Worm (Caenorhabditis elegans) whole organism, young adult: ENCODE data around the gene grsp-3.
A peak's percentile ranks its signal among the peaks of the same experiment; 100 is the strongest.

Source experiments
- B0019.2 ChIP-seq: fragments of 200-800 bp; sonication (Bioruptor generic); conservative IDR thresholded peaks from 2 replicates; pipeline ENCODE4 v1.3.6; 2022; ENCODE audit warnings: missing genetic modification reagents, missing genetic modification characterization, missing compliant biosample characterization
- B0336.3 ChIP-seq: fragments of 200-800 bp; sonication (Bioruptor generic); IDR thresholded peaks from 2 replicates; pipeline ENCODE4 v1.3.6; 2022; ENCODE audit warnings: missing genetic modification characterization, missing compliant biosample characterization
- C06A6.2 ChIP-seq: fragments of 200-800 bp; sonication (Bioruptor generic); conservative IDR thresholded peaks from 2 replicates; pipeline ENCODE4 v1.3.6; 2022; ENCODE audit warnings: missing genetic modification characterization, missing compliant biosample characterization
- F22D6.2 ChIP-seq: sonication (generic microtip); optimal IDR thresholded peaks from 2 replicates; lab custom pipeline; 2016; ENCODE audit warnings: mild to moderate bottlenecking, missing genetic modification characterization, missing compliant biosample characterization
- F23B12.7 ChIP-seq: sonication (generic microtip); optimal IDR thresholded peaks from 2 replicates; lab custom pipeline; 2017; ENCODE audit warnings: missing genetic modification characterization, mild to moderate bottlenecking, missing compliant biosample characterization, antibody characterized with exemption, moderate library complexity; ENCODE audit not compliant: insufficient read depth
- F33H1.4 ChIP-seq: fragments of 200-800 bp; sonication (Bioruptor generic); IDR thresholded peaks from 2 replicates; pipeline ENCODE4 v1.3.6; 2022; ENCODE audit warnings: missing genetic modification reagents, missing genetic modification characterization, missing compliant biosample characterization
- F49E8.2 ChIP-seq: sonication (generic microtip); optimal IDR thresholded peaks from 3 replicates; lab custom pipeline; 2017; ENCODE audit warnings: missing genetic modification characterization, mild to moderate bottlenecking, missing compliant biosample characterization, antibody characterized with exemption, moderate library complexity; ENCODE audit not compliant: insufficient read depth
- F57C9.4 ChIP-seq: sonication (generic microtip); optimal IDR thresholded peaks from 2 replicates; lab custom pipeline; 2017; ENCODE audit warnings: mild to moderate bottlenecking, missing genetic modification characterization, missing compliant biosample characterization
- K12H6.12 ChIP-seq: fragments of 200-800 bp; sonication (Bioruptor generic); optimal IDR thresholded peaks from 2 replicates; lab custom pipeline; 2018; ENCODE audit warnings: mild to moderate bottlenecking, missing genetic modification characterization, missing compliant biosample characterization
- T26A5.8 ChIP-seq: sonication (generic microtip); optimal IDR thresholded peaks from 2 replicates; lab custom pipeline; 2016; ENCODE audit warnings: missing genetic modification characterization, missing compliant biosample characterization
- Y53G8AR.9 ChIP-seq: fragments of 200-800 bp; sonication (Bioruptor generic); conservative IDR thresholded peaks from 2 replicates; pipeline ENCODE4 v1.3.6; 2022; ENCODE audit warnings: missing genetic modification reagents, missing genetic modification characterization, missing compliant biosample characterization
- Y67H2A.10 ChIP-seq: fragments of 200-800 bp; sonication (Bioruptor generic); conservative IDR thresholded peaks from 2 replicates; pipeline ENCODE4 v1.3.6; 2022; ENCODE audit warnings: missing genetic modification reagents, missing genetic modification characterization, missing compliant biosample characterization
- ama-1 ChIP-seq, 3 experiments: fragments of 150-350 bp in 1 of 3; sonication (generic microtip) in 2 of 3; optimal IDR thresholded peaks; 2 replicates each; lab custom pipeline; 2014 to 2018; ENCODE audit warnings: missing biosample characterization in 2 of 3, missing genetic modification characterization in 2 of 3, missing genetic modification reagents in 2 of 3
- atf-7 ChIP-seq: sonication (generic microtip); optimal IDR thresholded peaks from 2 replicates; lab custom pipeline; 2017; ENCODE audit warnings: mild to moderate bottlenecking, missing genetic modification characterization, missing compliant biosample characterization
- athp-1 ChIP-seq: sonication (generic microtip); optimal IDR thresholded peaks from 2 replicates; lab custom pipeline; 2017; ENCODE audit warnings: mild to moderate bottlenecking, missing genetic modification characterization, missing compliant biosample characterization
- attf-3 ChIP-seq: fragments of 200-800 bp; sonication (Bioruptor generic); conservative IDR thresholded peaks from 2 replicates; pipeline ENCODE4 v1.3.6; 2022; ENCODE audit warnings: missing genetic modification reagents, missing genetic modification characterization, missing compliant biosample characterization
- ccch-3 ChIP-seq: fragments of 200-800 bp; sonication (Bioruptor generic); optimal IDR thresholded peaks from 2 replicates; lab custom pipeline; 2018; ENCODE audit warnings: mild to moderate bottlenecking, missing genetic modification characterization, missing compliant biosample characterization
- cebp-1 ChIP-seq, 2 experiments: fragments of 200-800 bp in 1 of 2; sonication (Bioruptor generic) in 1 of 2; sonication (generic microtip) in 1 of 2; IDR thresholded peaks in 1 of 2; optimal IDR thresholded peaks in 1 of 2; 2 replicates each; pipeline versions ENCODE4 v1.3.6 to Lab custom; 2017 to 2022; ENCODE audit warnings: missing compliant biosample characterization in 2 of 2, missing genetic modification characterization in 2 of 2, mild to moderate bottlenecking in 1 of 2, missing genetic modification reagents in 1 of 2, moderate library complexity in 1 of 2
- ceh-100 ChIP-seq: fragments of 200-800 bp; sonication (Bioruptor generic); IDR thresholded peaks from 2 replicates; pipeline ENCODE4 v1.3.6; 2022; ENCODE audit warnings: missing genetic modification reagents, missing genetic modification characterization, missing compliant biosample characterization
- chd-7 ChIP-seq: sonication (generic microtip); optimal IDR thresholded peaks from 2 replicates; lab custom pipeline; 2016; ENCODE audit warnings: mild to moderate bottlenecking, missing genetic modification characterization, moderate library complexity, missing compliant biosample characterization
- dpl-1 ChIP-seq: fragments of 150-350 bp; optimal IDR thresholded peaks from 2 replicates; lab custom pipeline; 2014; ENCODE audit warnings: missing biosample characterization, missing genetic modification reagents, missing genetic modification characterization
- efl-1 ChIP-seq: fragments of 150-350 bp; optimal IDR thresholded peaks from 2 replicates; lab custom pipeline; 2014; ENCODE audit warnings: missing biosample characterization, missing genetic modification reagents, missing genetic modification characterization
- ekl-4 ChIP-seq: fragments of 200-800 bp; sonication (Bioruptor generic); IDR thresholded peaks from 2 replicates; pipeline ENCODE4 v1.3.6; 2022; ENCODE audit warnings: missing genetic modification reagents, missing genetic modification characterization, missing compliant biosample characterization
- ets-4 ChIP-seq: fragments of 200-800 bp; sonication (Bioruptor generic); optimal IDR thresholded peaks from 2 replicates; lab custom pipeline; 2018; ENCODE audit warnings: mild to moderate bottlenecking, missing genetic modification characterization, missing compliant biosample characterization
- gei-17 ChIP-seq: fragments of 200-800 bp; sonication (Bioruptor generic); optimal IDR thresholded peaks from 2 replicates; lab custom pipeline; 2018; ENCODE audit warnings: mild to moderate bottlenecking, missing genetic modification characterization, missing compliant biosample characterization
- him-1 ChIP-seq: sonication (generic microtip); optimal IDR thresholded peaks from 2 replicates; lab custom pipeline; 2016; ENCODE audit warnings: missing genotype, missing genetic modification reagents, missing genetic modification characterization, missing compliant biosample characterization
- hlh-26 ChIP-seq: fragments of 200-800 bp; sonication (Bioruptor generic); conservative IDR thresholded peaks from 2 replicates; pipeline ENCODE4 v1.3.6; 2022; ENCODE audit warnings: missing genetic modification reagents, missing genetic modification characterization, missing compliant biosample characterization
- hrde-1 ChIP-seq: sonication (generic microtip); optimal IDR thresholded peaks from 2 replicates; lab custom pipeline; 2016; ENCODE audit warnings: missing genetic modification characterization, mild to moderate bottlenecking, missing compliant biosample characterization, moderate library complexity, missing genotype, missing genetic modification reagents, borderline replicate concordance
- let-526 ChIP-seq: fragments of 200-800 bp; sonication (Bioruptor generic); IDR thresholded peaks from 2 replicates; pipeline ENCODE4 v1.3.6; 2022; ENCODE audit warnings: missing genetic modification reagents, missing genetic modification characterization, missing compliant biosample characterization
- lin-26 ChIP-seq: fragments of 200-800 bp; sonication (Bioruptor generic); IDR thresholded peaks from 2 replicates; pipeline ENCODE4 v1.3.6; 2022; ENCODE audit warnings: missing genetic modification reagents, missing genetic modification characterization, missing compliant biosample characterization
- lin-54 ChIP-seq: fragments of 200-800 bp; sonication (Bioruptor generic); optimal IDR thresholded peaks from 2 replicates; lab custom pipeline; 2018; ENCODE audit warnings: mild to moderate bottlenecking, missing genetic modification characterization, missing compliant biosample characterization
- lir-1 ChIP-seq: fragments of 200-800 bp; sonication (Bioruptor generic); conservative IDR thresholded peaks from 2 replicates; pipeline ENCODE4 v1.3.6; 2022; ENCODE audit warnings: missing genetic modification reagents, missing genetic modification characterization, missing compliant biosample characterization
- lsl-1 ChIP-seq: fragments of 200-800 bp; sonication (Bioruptor generic); optimal IDR thresholded peaks from 2 replicates; lab custom pipeline; 2018; ENCODE audit warnings: mild to moderate bottlenecking, missing genetic modification characterization, moderate library complexity, missing compliant biosample characterization
- lsy-27 ChIP-seq: sonication (generic microtip); optimal IDR thresholded peaks from 2 replicates; lab custom pipeline; 2017; ENCODE audit warnings: missing genetic modification characterization, mild to moderate bottlenecking, missing compliant biosample characterization, antibody characterized with exemption, missing genotype, borderline replicate concordance; ENCODE audit not compliant: insufficient read depth
- madf-10 ChIP-seq: sonication (generic microtip); optimal IDR thresholded peaks from 2 replicates; lab custom pipeline; 2016; ENCODE audit warnings: mild to moderate bottlenecking, missing genetic modification characterization, missing compliant biosample characterization
- madf-6 ChIP-seq: fragments of 200-800 bp; sonication (Bioruptor generic); IDR thresholded peaks from 2 replicates; pipeline ENCODE4 v1.3.6; 2022; ENCODE audit warnings: missing genetic modification reagents, missing genetic modification characterization, missing compliant biosample characterization
- madf-8 ChIP-seq: fragments of 200-800 bp; sonication (Bioruptor generic); conservative IDR thresholded peaks from 2 replicates; pipeline ENCODE4 v1.3.6; 2022; ENCODE audit warnings: missing genetic modification reagents, missing genetic modification characterization, missing compliant biosample characterization
- mcd-1 ChIP-seq: fragments of 200-800 bp; sonication (Bioruptor generic); IDR thresholded peaks from 2 replicates; pipeline ENCODE4 v1.3.6; 2022; ENCODE audit warnings: missing genetic modification reagents, missing genetic modification characterization, missing compliant biosample characterization
- nfya-2 ChIP-seq: fragments of 200-800 bp; sonication (Bioruptor generic); IDR thresholded peaks from 2 replicates; pipeline ENCODE4 v1.3.6; 2022; ENCODE audit warnings: missing genetic modification reagents, missing genetic modification characterization, missing compliant biosample characterization
- nhr-27 ChIP-seq: fragments of 200-800 bp; sonication (Bioruptor generic); optimal IDR thresholded peaks from 2 replicates; lab custom pipeline; 2018; ENCODE audit warnings: mild to moderate bottlenecking, missing genetic modification characterization, moderate library complexity, missing compliant biosample characterization
- nhr-80 ChIP-seq: sonication (generic microtip); optimal IDR thresholded peaks from 2 replicates; lab custom pipeline; 2016; ENCODE audit warnings: missing genetic modification characterization, missing compliant biosample characterization
- rpc-1 ChIP-seq, 2 experiments: fragments of 150-350 bp in 1 of 2; sonication (generic microtip) in 1 of 2; optimal IDR thresholded peaks; 2 replicates each; lab custom pipeline; 2014 to 2018; ENCODE audit warnings: missing biosample characterization in 1 of 2, missing genetic modification characterization in 1 of 2, missing genetic modification reagents in 1 of 2, missing genotype in 1 of 2
- tbp1 ChIP-seq: fragments of 200-800 bp; sonication (Bioruptor generic); optimal IDR thresholded peaks from 2 replicates; lab custom pipeline; 2018; ENCODE audit warnings: mild to moderate bottlenecking, missing genetic modification characterization, missing compliant biosample characterization
- tlf-1 ChIP-seq: fragments of 200-800 bp; sonication (Bioruptor generic); optimal IDR thresholded peaks from 2 replicates; lab custom pipeline; 2018; ENCODE audit warnings: mild to moderate bottlenecking, missing genetic modification characterization, missing compliant biosample characterization
- xnd-1 ChIP-seq: sonication (generic microtip); optimal IDR thresholded peaks from 2 replicates; lab custom pipeline; 2016; ENCODE audit warnings: missing genotype, missing genetic modification reagents, missing genetic modification characterization, missing compliant biosample characterization
- ztf-28 ChIP-seq: fragments of 200-800 bp; sonication (Bioruptor generic); IDR thresholded peaks from 2 replicates; pipeline ENCODE4 v1.3.6; 2022; ENCODE audit warnings: missing genetic modification reagents, missing genetic modification characterization, missing compliant biosample characterization
- ztf-6 ChIP-seq: fragments of 200-800 bp; sonication (Bioruptor generic); IDR thresholded peaks from 2 replicates; pipeline ENCODE4 v1.3.6; 2022; ENCODE audit warnings: missing genetic modification reagents, missing genetic modification characterization, missing compliant biosample characterization

grsp-3 gene

DNA sequence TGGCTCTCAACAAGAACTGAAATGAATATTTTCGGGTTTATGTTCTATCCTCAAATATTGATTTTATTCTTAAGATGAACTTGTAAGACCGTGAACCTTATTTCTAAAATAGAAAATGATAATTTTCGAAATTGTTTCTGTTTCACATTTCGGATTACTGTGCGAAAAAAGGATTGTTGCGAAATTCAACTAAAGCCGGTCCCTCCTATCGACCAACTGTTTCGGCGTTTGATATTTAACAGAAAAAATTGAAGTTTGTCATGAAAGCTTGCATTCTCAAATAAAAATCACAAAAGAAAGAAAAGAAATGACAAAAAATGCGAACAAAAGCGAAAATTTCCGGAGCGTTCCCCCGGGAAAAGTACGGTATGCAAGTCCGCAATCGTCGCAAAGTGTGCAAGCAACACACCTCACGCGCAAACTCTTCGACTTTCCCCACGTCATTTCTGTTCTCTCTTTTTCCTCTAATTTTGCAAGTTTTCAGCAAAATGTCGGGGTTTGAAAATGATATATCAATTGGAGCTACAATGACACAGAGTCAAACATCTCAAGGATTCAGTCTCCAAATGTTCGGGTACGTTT lies 17.4 kb upstream of the grsp-3 start, which contains the start of gene C34D4.4 (continued):
- no peak for TF ChIP-seq ccch-3 (GFP tag; lab: Kevin White, UChicago)
- TF ChIP-seq ets-4 (GFP tag; lab: Kevin White, UChicago) = no peak
- peak; percentile 73 for TF ChIP-seq lsl-1 (GFP tag; lab: Kevin White, UChicago)
- TF ChIP-seq cebp-1 (GFP tag; IDR thresholded peaks at IDR 0.05; lab: Robert Waterston, UW) = peak; percentile 60; the same call in 1 of the 2 replicates
- TF ChIP-seq cebp-1 (tag; optimal IDR thresholded peaks at IDR 0.05; lab: Kevin White, UChicago) = peak; percentile 94
- TF ChIP-seq gei-17 (GFP tag; lab: Kevin White, UChicago) = no peak
- no peak for TF ChIP-seq rpc-1 (optimal IDR thresholded peaks at IDR 0.05; lab: Kevin White, UChicago)
- no peak for TF ChIP-seq rpc-1 (tag; optimal IDR thresholded peaks at IDR 0.05; lab: Kevin White, UChicago)
- no peak for TF ChIP-seq F23B12.7 (tag; lab: Kevin White, UChicago)
- no peak for TF ChIP-seq atf-7 (tag; lab: Kevin White, UChicago)
- peak; percentile 58 for TF ChIP-seq efl-1
- TF ChIP-seq madf-6 (GFP tag; lab: Robert Waterston, UW) = peak; percentile 43; the same call in 1 of the 2 replicates
- TF ChIP-seq B0019.2 = no peak
- TF ChIP-seq hlh-26 = no peak
- no peak for TF ChIP-seq hrde-1 (tag; lab: Kevin White, UChicago)
- no peak for TF ChIP-seq T26A5.8
- no peak for TF ChIP-seq madf-8 (GFP tag; lab: Robert Waterston, UW)
- TF ChIP-seq F22D6.2 = no peak
- no peak for TF ChIP-seq F57C9.4 (tag; lab: Kevin White, UChicago)
- TF ChIP-seq chd-7 (tag; lab: Kevin White, UChicago) = no peak
- peak; percentile 36; the same call in 1 of the 2 replicates for TF ChIP-seq F33H1.4
- TF ChIP-seq nhr-80 (tag; lab: Kevin White, UChicago) = no peak
- no peak for TF ChIP-seq Y67H2A.10 (GFP tag; lab: Robert Waterston, UW)
- TF ChIP-seq ekl-4 (GFP tag; lab: Robert Waterston, UW) = no peak
- 0 out of 2 replicates have a peak, but pooled peaks have one; percentile 9 for TF ChIP-seq mcd-1 (GFP tag; lab: Robert Waterston, UW)
- TF ChIP-seq ama-1 (optimal IDR thresholded peaks at IDR 0.05; lab: Kevin White, UChicago) = no peak
- no peak for TF ChIP-seq ama-1 (GFP tag; optimal IDR thresholded peaks at IDR 0.05; lab: Kevin White, UChicago)
- TF ChIP-seq madf-10 (tag; lab: Kevin White, UChicago) = no peak
- no peak for TF ChIP-seq ceh-100 (GFP tag; lab: Robert Waterston, UW)
- no peak for TF ChIP-seq ztf-28 (GFP tag; lab: Robert Waterston, UW)
- TF ChIP-seq athp-1 (tag; lab: Kevin White, UChicago) = no peak
- no peak for TF ChIP-seq let-526
- no peak for TF ChIP-seq Y53G8AR.9 (GFP tag; lab: Robert Waterston, UW)
- no peak for TF ChIP-seq C06A6.2
- TF ChIP-seq nhr-27 (tag; lab: Kevin White, UChicago) = no peak
- TF ChIP-seq tbp1 (GFP tag; lab: Kevin White, UChicago) = no peak
- peak; percentile 21 for TF ChIP-seq dpl-1 (GFP tag; lab: Kevin White, UChicago)
- no peak for TF ChIP-seq B0336.3 (GFP tag; lab: Robert Waterston, UW)
- no peak for TF ChIP-seq F49E8.2 (tag; lab: Kevin White, UChicago)
- no peak for TF ChIP-seq lir-1 (GFP tag; lab: Robert Waterston, UW)
- TF ChIP-seq ztf-6 (GFP tag; lab: Robert Waterston, UW) = no peak
- TF ChIP-seq attf-3 (GFP tag; lab: Robert Waterston, UW) = no peak
- TF ChIP-seq xnd-1 (tag; lab: Kevin White, UChicago) = no peak
- no peak for TF ChIP-seq him-1
- peak; percentile 27 for TF ChIP-seq lin-54 (GFP tag; lab: Kevin White, UChicago)
- TF ChIP-seq K12H6.12 (tag; lab: Kevin White, UChicago) = peak; percentile 54
- TF ChIP-seq tlf-1 (GFP tag; lab: Kevin White, UChicago) = no peak
- TF ChIP-seq lin-26 = no peak
- TF ChIP-seq nfya-2 = no peak
- TF ChIP-seq lsy-27 (tag; lab: Kevin White, UChicago) = no peak
